Worm (Caenorhabditis elegans): ENCODE results near the gene F49C12.15.

The F49C12.15 gene

DNA sequence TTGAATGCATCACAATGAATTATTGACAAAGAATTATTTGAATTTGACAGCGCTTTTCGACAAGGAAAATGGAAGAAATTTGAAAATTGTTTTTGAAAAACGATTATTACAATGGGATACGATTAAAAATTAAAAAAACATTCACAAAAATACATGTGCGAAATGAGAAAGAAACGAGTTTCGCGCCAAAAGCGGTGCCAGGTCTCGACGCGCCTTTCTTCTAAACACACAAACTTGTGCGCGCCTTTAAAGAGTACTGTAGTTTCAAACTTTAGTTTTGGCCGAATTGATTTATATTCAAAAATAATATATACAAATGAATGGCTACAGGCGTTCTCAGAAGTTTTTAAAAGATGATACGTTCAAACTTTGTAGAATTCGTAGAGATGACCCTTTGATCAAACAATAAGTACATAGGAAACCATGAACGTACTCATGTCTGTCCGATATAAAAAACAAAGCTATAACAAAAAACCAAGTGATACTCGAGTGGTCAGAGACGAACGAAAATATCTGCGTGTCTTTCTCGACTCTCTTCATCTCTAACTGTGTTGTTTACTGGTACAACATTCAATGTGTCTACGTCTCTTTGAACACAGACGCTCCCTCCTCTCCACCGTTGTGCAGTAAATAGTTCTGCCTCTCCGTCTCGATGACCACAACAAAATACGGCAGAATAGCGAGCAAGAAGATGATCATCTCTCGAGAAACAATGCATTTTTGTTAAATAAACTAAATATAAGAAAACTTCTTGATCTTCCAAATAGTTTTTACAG is 43.8 kb downstream of the F49C12.15 start:
- TF ChIP-seq cog-1 (tag; optimal IDR thresholded peaks at IDR 0.05) (no peak), klf-2 (GFP tag; conservative IDR thresholded peaks at IDR 0.05) (no peak), flt-1 (GFP tag; IDR thresholded peaks at IDR 0.05) (no peak), med-1 (GFP tag; optimal IDR thresholded peaks at IDR 0.05; ENCODE audit: insufficient read depth) (no peak), T22C8.4 (GFP tag; IDR thresholded peaks at IDR 0.05) (no peak), ref-1 (GFP tag; conservative IDR thresholded peaks at IDR 0.05) (no peak), tab-1 (GFP tag; IDR thresholded peaks at IDR 0.05) (no peak), ztf-29 (GFP tag; IDR thresholded peaks at IDR 0.05) (no peak), ztf-23 (GFP tag; IDR thresholded peaks at IDR 0.05) (no peak)

- TF ChIP-seq ztf-23 (GFP tag; IDR thresholded peaks at IDR 0.05) (no peak), cog-1 (tag; optimal IDR thresholded peaks at IDR 0.05) (no peak), klf-2 (GFP tag; conservative IDR thresholded peaks at IDR 0.05) (no peak), T22C8.4 (GFP tag; IDR thresholded peaks at IDR 0.05) (no peak), flt-1 (GFP tag; IDR thresholded peaks at IDR 0.05) (no peak), ref-1 (GFP tag; conservative IDR thresholded peaks at IDR 0.05) (no peak), med-1 (GFP tag; optimal IDR thresholded peaks at IDR 0.05; ENCODE audit: insufficient read depth) (no peak)
Measured at ce11 chrIV:9371126-9371525, 46.9 kb downstream of the F49C12.15 start, which contains the start of gene fbxc-58. Gene fbxc-58 (plus strand): TSS chrIV:9371508.

- TF ChIP-seq T22C8.4 (GFP tag; IDR thresholded peaks at IDR 0.05) (no peak), ztf-29 (GFP tag; IDR thresholded peaks at IDR 0.05) (no peak), ztf-23 (GFP tag; IDR thresholded peaks at IDR 0.05) (no peak), flt-1 (GFP tag; IDR thresholded peaks at IDR 0.05) (no peak), tab-1 (GFP tag; IDR thresholded peaks at IDR 0.05) (no peak), klf-2 (GFP tag; conservative IDR thresholded peaks at IDR 0.05) (no peak), cog-1 (tag; optimal IDR thresholded peaks at IDR 0.05) (no peak), ref-1 (GFP tag; conservative IDR thresholded peaks at IDR 0.05) (no peak), med-1 (GFP tag; optimal IDR thresholded peaks at IDR 0.05; ENCODE audit: insufficient read depth) (no peak)
Measured at ce11 chrIV:9374529-9374928, 50.3 kb downstream of the F49C12.15 start, which contains the start of gene C10C5.3. Gene C10C5.3 (plus strand): TSS chrIV:9374829.

DNA sequence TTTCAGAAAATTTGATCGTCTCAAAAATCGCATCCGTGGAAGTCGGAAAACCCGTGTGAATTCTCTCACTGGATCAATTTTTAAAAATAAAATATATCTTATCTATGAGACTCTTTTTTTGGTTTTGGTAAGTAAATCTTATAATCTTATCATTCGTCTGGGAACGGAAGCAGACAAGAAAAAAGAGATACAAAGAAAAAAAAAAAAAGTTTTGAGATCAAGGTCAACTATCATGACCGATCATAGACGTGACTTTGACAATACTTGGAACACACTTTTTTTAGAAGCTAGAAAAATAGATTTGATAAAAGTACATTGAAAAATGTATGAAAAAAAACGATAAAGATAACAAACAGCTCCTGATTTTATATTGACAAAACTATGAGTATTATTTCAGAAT is 52.3 kb downstream of the F49C12.15 start:
- no peak for TF ChIP-seq cog-1 (tag; optimal IDR thresholded peaks at IDR 0.05)
- no peak for TF ChIP-seq med-1 (GFP tag; optimal IDR thresholded peaks at IDR 0.05; ENCODE audit: insufficient read depth)
- no peak for TF ChIP-seq klf-2 (GFP tag; conservative IDR thresholded peaks at IDR 0.05)
- no peak for TF ChIP-seq flt-1 (GFP tag; IDR thresholded peaks at IDR 0.05)
- TF ChIP-seq ztf-29 (GFP tag; IDR thresholded peaks at IDR 0.05) = no peak
- TF ChIP-seq tab-1 (GFP tag; IDR thresholded peaks at IDR 0.05) = no peak
- TF ChIP-seq ref-1 (GFP tag; conservative IDR thresholded peaks at IDR 0.05) = no peak
- TF ChIP-seq T22C8.4 (GFP tag; IDR thresholded peaks at IDR 0.05) = no peak
- no peak for TF ChIP-seq ztf-23 (GFP tag; IDR thresholded peaks at IDR 0.05)
